Worm (Caenorhabditis elegans) whole organism, L1 larva: ENCODE data around the gene daf-11.

Experiments
- C34B4.2 ChIP-seq: sonication (generic microtip); optimal IDR thresholded peaks from 2 replicates; lab custom pipeline; 2017; ENCODE audit warnings: mild to moderate bottlenecking, missing genetic modification characterization, missing compliant biosample characterization
- Y116A8C.19 ChIP-seq: sonication (generic microtip); optimal IDR thresholded peaks from 2 replicates; lab custom pipeline; 2016; ENCODE audit warnings: missing compliant biosample characterization, missing genetic modification characterization, borderline replicate concordance
- aha-1 ChIP-seq: fragments of 150-350 bp; optimal IDR thresholded peaks from 2 replicates; lab custom pipeline; 2014; ENCODE audit warnings: missing biosample characterization, missing genetic modification characterization
- aly-2 ChIP-seq: fragments of 150-350 bp; optimal IDR thresholded peaks from 2 replicates; lab custom pipeline; 2014; ENCODE audit warnings: missing biosample characterization, missing genetic modification characterization
- blmp-1 ChIP-seq: fragments of 150-350 bp; optimal IDR thresholded peaks from 2 replicates; lab custom pipeline; 2014; ENCODE audit warnings: missing biosample characterization, missing genetic modification characterization
- ceh-8 ChIP-seq: fragments of 200-800 bp; sonication (Bioruptor generic); optimal IDR thresholded peaks from 2 replicates; lab custom pipeline; 2018; ENCODE audit warnings: mild to moderate bottlenecking, missing genetic modification characterization, moderate library complexity, missing compliant biosample characterization
- ceh-82 ChIP-seq, 3 experiments: fragments of 150-350 bp in 1 of 3; sonication (generic microtip) in 2 of 3; optimal IDR thresholded peaks; 2 replicates each; lab custom pipeline; 2014 to 2017; ENCODE audit warnings: missing biosample characterization in 3 of 3, missing genetic modification characterization in 3 of 3
- ceh-88 ChIP-seq: fragments of 200-800 bp; sonication (Bioruptor generic); IDR thresholded peaks from 2 replicates; pipeline ENCODE4 v1.3.6; 2022; ENCODE audit warnings: missing genetic modification characterization, missing compliant biosample characterization
- dsc-1 ChIP-seq: sonication (generic microtip); optimal IDR thresholded peaks from 2 replicates; lab custom pipeline; 2016; ENCODE audit warnings: mild to moderate bottlenecking, missing genetic modification characterization, missing compliant biosample characterization
- efl-1 ChIP-seq, 4 experiments: fragments of 150-350 bp; optimal IDR thresholded peaks in 3 of 4; peaks in 1 of 4; 1 replicate in 1 of 4; 2 replicates in 3 of 4; lab custom pipeline; 2014; ENCODE audit warnings: missing biosample characterization in 2 of 4, missing genetic modification characterization in 2 of 4, missing genetic modification reagents in 2 of 4
- egl-27 ChIP-seq, 2 experiments: fragments of 150-350 bp in 1 of 2; sonication (generic microtip); optimal IDR thresholded peaks; 3 replicates each; lab custom pipeline; 2017 to 2018; ENCODE audit warnings: missing biosample characterization in 2 of 2, missing genetic modification characterization in 2 of 2, missing genetic modification reagents in 2 of 2
- elt-2 ChIP-seq: sonication (generic microtip); optimal IDR thresholded peaks from 2 replicates; lab custom pipeline; 2016; ENCODE audit warnings: missing genetic modification characterization, mild to moderate bottlenecking, inconsistent platforms, missing compliant biosample characterization, missing genetic modification reagents
- elt-3 ChIP-seq, 6 experiments: fragments of 150-350 bp in 1 of 6; sonication (generic microtip); optimal IDR thresholded peaks; 2 replicates each; lab custom pipeline; 2017 to 2018; ENCODE audit warnings: missing biosample characterization in 6 of 6, missing genetic modification characterization in 6 of 6, inconsistent platforms in 1 of 6
- fkh-10 ChIP-seq: sonication (generic microtip); optimal IDR thresholded peaks from 2 replicates; lab custom pipeline; 2017; ENCODE audit warnings: missing biosample characterization, missing genetic modification reagents, missing genetic modification characterization
- fkh-8 ChIP-seq: sonication (generic microtip); optimal IDR thresholded peaks from 2 replicates; lab custom pipeline; 2016; ENCODE audit warnings: mild to moderate bottlenecking, missing genetic modification characterization, missing compliant biosample characterization
- fos-1 ChIP-seq: fragments of 150-350 bp; optimal IDR thresholded peaks from 2 replicates; lab custom pipeline; 2014; ENCODE audit warnings: missing biosample characterization, missing genetic modification characterization
- grh-1 ChIP-seq: fragments of 200-800 bp; sonication (Bioruptor generic); IDR thresholded peaks from 2 replicates; pipeline ENCODE4 v1.3.6; 2022; ENCODE audit warnings: missing genetic modification reagents, missing genetic modification characterization, missing compliant biosample characterization
- hlh-4 ChIP-seq: sonication (generic microtip); optimal IDR thresholded peaks from 2 replicates; lab custom pipeline; 2016; ENCODE audit warnings: mild to moderate bottlenecking, missing genetic modification characterization, missing compliant biosample characterization
- hpl-2 ChIP-seq: fragments of 150-350 bp; optimal IDR thresholded peaks from 2 replicates; lab custom pipeline; 2014; ENCODE audit warnings: missing biosample characterization, missing genetic modification reagents, missing genetic modification characterization
- jun-1 ChIP-seq: fragments of 150-350 bp; optimal IDR thresholded peaks from 2 replicates; lab custom pipeline; 2014; ENCODE audit warnings: missing biosample characterization, missing genetic modification reagents, missing genetic modification characterization
- lin-14 ChIP-seq: fragments of 200-800 bp; sonication (Bioruptor generic); optimal IDR thresholded peaks from 2 replicates; lab custom pipeline; 2018; ENCODE audit warnings: mild to moderate bottlenecking, missing genetic modification characterization, moderate library complexity, missing compliant biosample characterization
- lin-35 ChIP-seq, 2 experiments: fragments of 150-350 bp; optimal IDR thresholded peaks; 2 replicates each; lab custom pipeline; 2014; ENCODE audit warnings: missing biosample characterization in 2 of 2, missing genetic modification characterization in 2 of 2, missing genetic modification reagents in 2 of 2
- lir-3 ChIP-seq: sonication (generic microtip); optimal IDR thresholded peaks from 2 replicates; lab custom pipeline; 2016; ENCODE audit warnings: mild to moderate bottlenecking, missing genetic modification characterization, moderate library complexity, missing compliant biosample characterization; ENCODE audit not compliant: poor library complexity
- mab-9 ChIP-seq: fragments of 200-800 bp; sonication (Bioruptor generic); IDR thresholded peaks from 2 replicates; pipeline ENCODE4 v1.3.6; 2022; ENCODE audit warnings: missing genetic modification reagents, missing genetic modification characterization, missing compliant biosample characterization
- mdl-1 ChIP-seq, 2 experiments: fragments of 150-350 bp; optimal IDR thresholded peaks; 2 replicates each; lab custom pipeline; 2014 to 2017; ENCODE audit warnings: missing biosample characterization in 2 of 2, missing genetic modification characterization in 2 of 2, inconsistent platforms in 1 of 2
- mef-2 ChIP-seq: fragments of 150-350 bp; optimal IDR thresholded peaks from 2 replicates; lab custom pipeline; 2014; ENCODE audit warnings: missing biosample characterization, missing genetic modification characterization
- nhr-20 ChIP-seq: sonication (generic microtip); optimal IDR thresholded peaks from 2 replicates; lab custom pipeline; 2016; ENCODE audit warnings: mild to moderate bottlenecking, missing genetic modification characterization, missing compliant biosample characterization
- nhr-237 ChIP-seq: fragments of 150-350 bp; optimal IDR thresholded peaks from 2 replicates; lab custom pipeline; 2014; ENCODE audit warnings: missing biosample characterization, missing genetic modification characterization
- nhr-71 ChIP-seq: sonication (generic microtip); optimal IDR thresholded peaks from 2 replicates; lab custom pipeline; 2016; ENCODE audit warnings: mild to moderate bottlenecking, missing genetic modification characterization, moderate library complexity, missing compliant biosample characterization
- nhr-76 ChIP-seq: sonication (generic microtip); optimal IDR thresholded peaks from 2 replicates; lab custom pipeline; 2017; ENCODE audit warnings: missing biosample characterization, missing genetic modification characterization
- nhr-77 ChIP-seq: fragments of 150-350 bp; optimal IDR thresholded peaks from 2 replicates; lab custom pipeline; 2014; ENCODE audit warnings: missing biosample characterization, missing genetic modification characterization
- nhr-85 ChIP-seq: sonication (generic microtip); peaks from one replicate; lab custom pipeline; 2016; ENCODE audit warnings: missing genetic modification characterization, inconsistent platforms, missing compliant biosample characterization
- nhr-90 ChIP-seq: sonication (generic microtip); optimal IDR thresholded peaks from 2 replicates; lab custom pipeline; 2016; ENCODE audit warnings: mild to moderate bottlenecking, missing genetic modification characterization, missing compliant biosample characterization; ENCODE audit not compliant: poor library complexity
- pag-3 ChIP-seq: sonication (generic microtip); optimal IDR thresholded peaks from 2 replicates; lab custom pipeline; 2017; ENCODE audit warnings: missing genetic modification characterization, mild to moderate bottlenecking, missing compliant biosample characterization, antibody characterized with exemption, borderline replicate concordance; ENCODE audit not compliant: insufficient read depth
- pax-3 ChIP-seq: fragments of 200-800 bp; sonication (Bioruptor generic); optimal IDR thresholded peaks from 2 replicates; lab custom pipeline; 2018; ENCODE audit warnings: mild to moderate bottlenecking, missing genetic modification characterization, moderate library complexity, missing compliant biosample characterization
- pqm-1 ChIP-seq: sonication (generic microtip); optimal IDR thresholded peaks from 3 replicates; lab custom pipeline; 2017; ENCODE audit warnings: missing biosample characterization, missing genetic modification characterization
- rnt-1 ChIP-seq: sonication (generic microtip); optimal IDR thresholded peaks from 2 replicates; lab custom pipeline; 2016; ENCODE audit warnings: mild to moderate bottlenecking, missing genetic modification characterization, moderate library complexity, missing compliant biosample characterization
- skn-1 ChIP-seq: fragments of 150-350 bp; optimal IDR thresholded peaks from 2 replicates; lab custom pipeline; 2014; ENCODE audit warnings: missing biosample characterization, missing genetic modification characterization
- snpc-4 ChIP-seq: fragments of 150-350 bp; optimal IDR thresholded peaks from 2 replicates; lab custom pipeline; 2014; ENCODE audit warnings: missing biosample characterization, missing genetic modification characterization
- snu-23 ChIP-seq: sonication (generic microtip); optimal IDR thresholded peaks from 2 replicates; lab custom pipeline; 2016; ENCODE audit warnings: missing genetic modification characterization, missing compliant biosample characterization
- tbx-2 ChIP-seq: sonication (generic microtip); optimal IDR thresholded peaks from 2 replicates; lab custom pipeline; 2016; ENCODE audit warnings: missing genetic modification characterization, missing compliant biosample characterization
- unc-130 ChIP-seq: fragments of 150-350 bp; optimal IDR thresholded peaks from 2 replicates; lab custom pipeline; 2017; ENCODE audit warnings: missing biosample characterization, missing genetic modification characterization, inconsistent platforms
- unc-30 ChIP-seq: sonication (generic microtip); optimal IDR thresholded peaks from 2 replicates; lab custom pipeline; 2017; ENCODE audit warnings: missing biosample characterization, missing genetic modification characterization
- unc-86 ChIP-seq: sonication (generic microtip); optimal IDR thresholded peaks from 2 replicates; lab custom pipeline; 2016; ENCODE audit warnings: missing genetic modification characterization, missing compliant biosample characterization
- unc-98 ChIP-seq: fragments of 200-800 bp; sonication (Bioruptor generic); IDR thresholded peaks from 2 replicates; pipeline ENCODE4 v1.3.6; 2022; ENCODE audit warnings: missing genetic modification characterization, missing compliant biosample characterization
- vab-15 ChIP-seq: sonication (generic microtip); optimal IDR thresholded peaks from 2 replicates; lab custom pipeline; 2017; ENCODE audit warnings: missing genotype, mild to moderate bottlenecking, missing genetic modification characterization, missing compliant biosample characterization
- xbp-1 ChIP-seq: sonication (generic microtip); optimal IDR thresholded peaks from 2 replicates; lab custom pipeline; 2016; ENCODE audit warnings: missing genetic modification characterization, missing compliant biosample characterization
- zip-4 ChIP-seq: fragments of 200-800 bp; sonication (Bioruptor generic); optimal IDR thresholded peaks from 2 replicates; lab custom pipeline; 2018; ENCODE audit warnings: mild to moderate bottlenecking, missing genetic modification characterization, moderate library complexity, missing compliant biosample characterization

Gene daf-11

DNA sequence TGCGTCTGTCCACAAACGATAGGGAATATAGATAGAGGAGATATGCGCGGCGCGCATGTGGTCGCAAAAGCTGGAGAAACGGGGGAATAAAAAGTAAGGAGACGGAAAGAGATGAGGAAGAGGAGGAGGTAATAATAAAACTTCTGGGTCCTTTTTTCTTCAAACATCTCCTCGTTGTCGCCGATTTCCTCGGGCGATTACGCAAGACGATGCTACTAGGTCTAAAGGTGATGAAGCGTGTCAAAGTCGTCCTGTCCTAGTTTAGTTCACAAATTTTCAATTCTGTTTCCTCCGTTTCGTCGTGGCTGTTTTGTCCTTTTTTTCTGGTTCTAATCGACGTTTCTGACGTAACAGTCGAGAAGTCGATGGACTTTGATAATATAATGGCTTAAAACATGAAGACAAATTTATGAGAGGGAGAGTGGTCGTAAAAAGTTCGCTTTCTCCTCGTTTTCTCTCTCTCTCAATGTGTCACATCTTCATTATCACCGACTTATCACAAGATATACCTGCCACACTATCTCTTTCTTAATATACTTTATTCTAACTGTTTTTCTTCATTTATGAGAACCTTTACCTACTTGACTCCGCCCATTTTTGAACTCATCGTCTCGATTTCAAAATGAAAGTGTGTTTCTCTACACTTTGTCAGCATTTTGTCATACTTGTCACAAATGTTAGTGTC, 45.2 kb downstream of the daf-11 start:
- TF ChIP-seq snu-23 (GFP tag; lab: Kevin White, UChicago) (peak; percentile 17), pag-3 (tag; lab: Kevin White, UChicago) (no peak), mef-2 (tag; lab: Kevin White, UChicago) (no peak), elt-3 (tag; optimal IDR thresholded peaks at IDR 0.05; lab: Kevin White, UChicago) (peak in 3 of 6 experiments; percentile 22 to 49 (median 34)), nhr-77 (tag; lab: Kevin White, UChicago) (no peak), nhr-71 (peak; percentile 5), snpc-4 (tag; lab: Kevin White, UChicago) (no peak), ceh-82 (tag; optimal IDR thresholded peaks at IDR 0.05; lab: Kevin White, UChicago) (no peak), hpl-2 (no peak), elt-2 (no peak), tbx-2 (tag; lab: Kevin White, UChicago) (no peak), C34B4.2 (no peak), unc-98 (GFP tag; lab: Robert Waterston, UW) (no peak), unc-130 (tag; lab: Kevin White, UChicago) (no peak), pax-3 (no peak), vab-15 (tag; lab: Kevin White, UChicago) (no peak), rnt-1 (tag; lab: Kevin White, UChicago) (no peak), fos-1 (no peak), nhr-90 (tag; lab: Kevin White, UChicago) (no peak), fkh-8 (tag; lab: Kevin White, UChicago) (no peak), nhr-76 (no peak), lin-14 (GFP tag; lab: Kevin White, UChicago) (peak; percentile 35), aly-2 (tag; lab: Kevin White, UChicago) (no peak), hlh-4 (tag; lab: Kevin White, UChicago) (no peak), lin-35 (GFP tag; optimal IDR thresholded peaks at IDR 0.05; lab: Kevin White, UChicago) (peak in 1 of 2 experiments; percentile 13), nhr-85 (tag; lab: Kevin White, UChicago) (peak; percentile 73), egl-27 (tag; optimal IDR thresholded peaks at IDR 0.05; lab: Kevin White, UChicago) (no peak), xbp-1 (no peak), blmp-1 (peak; percentile 97), nhr-20 (tag; lab: Kevin White, UChicago) (peak; percentile 28), jun-1 (tag; lab: Kevin White, UChicago) (no peak)

- TF ChIP-seq fkh-8 (tag; lab: Kevin White, UChicago): no peak
- TF ChIP-seq hlh-4 (tag; lab: Kevin White, UChicago): no peak
- no peak for TF ChIP-seq skn-1 (tag; lab: Kevin White, UChicago)
- no peak for TF ChIP-seq unc-86
- TF ChIP-seq ceh-88 (GFP tag; lab: Robert Waterston, UW): no peak
- TF ChIP-seq nhr-237 (tag; lab: Kevin White, UChicago): no peak
- no peak for TF ChIP-seq xbp-1
- TF ChIP-seq dsc-1 (tag; lab: Kevin White, UChicago): no peak
- no peak for TF ChIP-seq unc-30 (tag; lab: Kevin White, UChicago)
- TF ChIP-seq lir-3: no peak
- no peak for TF ChIP-seq fos-1
- no peak for TF ChIP-seq grh-1 (GFP tag; lab: Robert Waterston, UW)
- no peak for TF ChIP-seq pqm-1
- no peak for TF ChIP-seq zip-4 (GFP tag; lab: Kevin White, UChicago)
- TF ChIP-seq nhr-71: peak; percentile 19
- no peak for TF ChIP-seq egl-27 (tag; optimal IDR thresholded peaks at IDR 0.05; lab: Kevin White, UChicago)
- TF ChIP-seq Y116A8C.19 (tag; lab: Kevin White, UChicago): no peak
- TF ChIP-seq aly-2 (tag; lab: Kevin White, UChicago): no peak
- TF ChIP-seq ceh-8: no peak
- no peak for TF ChIP-seq mab-9 (GFP tag; lab: Robert Waterston, UW)
- no peak for TF ChIP-seq tbx-2 (tag; lab: Kevin White, UChicago)
- TF ChIP-seq blmp-1: peak; percentile 97
- TF ChIP-seq snpc-4 (tag; lab: Kevin White, UChicago): no peak
- TF ChIP-seq fkh-10: no peak
- TF ChIP-seq efl-1 (optimal IDR thresholded peaks at IDR 0.05; lab: Kevin White, UChicago): no peak
- peak in 1 of 2 experiments; percentile 10 for TF ChIP-seq efl-1 (GFP tag; optimal IDR thresholded peaks at IDR 0.05 in 1 of 2; lab: Kevin White, UChicago)
- TF ChIP-seq aha-1 (tag; lab: Kevin White, UChicago): no peak
- peak; percentile 12 for TF ChIP-seq pag-3 (tag; lab: Kevin White, UChicago)
- no peak for TF ChIP-seq mdl-1 (tag; optimal IDR thresholded peaks at IDR 0.05; lab: Kevin White, UChicago)
- TF ChIP-seq pax-3: no peak
- peak; percentile 52 for TF ChIP-seq unc-130 (tag; lab: Kevin White, UChicago)
- TF ChIP-seq lin-14 (GFP tag; lab: Kevin White, UChicago): peak; percentile 81
- no peak for TF ChIP-seq jun-1 (tag; lab: Kevin White, UChicago)
Measured at ce11 chrV:11677494-11677893, 48.4 kb downstream of the daf-11 start.
